Fruit fly (Drosophila melanogaster) whole organism, prepupa: ENCODE measurements around the gene CG11723.

Experiments
- CG10631 ChIP-seq: fragments of 200-800 bp; sonication (Bioruptor generic); optimal IDR thresholded peaks from 2 replicates; lab custom pipeline; 2016; ENCODE audit warnings: missing biosample characterization, missing genetic modification characterization
- CG10669 ChIP-seq: fragments of 200-800 bp; sonication (Bioruptor generic); optimal IDR thresholded peaks from 3 replicates; lab custom pipeline; 2018; ENCODE audit warnings: missing biosample characterization, mild to moderate bottlenecking, missing genetic modification characterization, moderate library complexity
- CG11294 ChIP-seq: fragments of 200-800 bp; sonication (Bioruptor generic); IDR thresholded peaks from 2 replicates; pipeline ENCODE4 v1.3.6; 2022; ENCODE audit warnings: missing biosample characterization, missing genetic modification characterization
- CG11762 ChIP-seq: fragments of 200-800 bp; sonication (Bioruptor generic); optimal IDR thresholded peaks from 3 replicates; lab custom pipeline; 2016; ENCODE audit warnings: missing biosample characterization, missing genetic modification characterization; ENCODE audit not compliant: insufficient read depth
- CG11902 ChIP-seq: fragments of 200-800 bp; sonication (Bioruptor generic); optimal IDR thresholded peaks from 3 replicates; lab custom pipeline; 2016; ENCODE audit warnings: missing biosample characterization, missing genetic modification characterization
- CG15336 ChIP-seq: fragments of 200-800 bp; sonication (Bioruptor generic); IDR thresholded peaks from 2 replicates; pipeline ENCODE4 v1.3.6; 2022; ENCODE audit warnings: missing biosample characterization, missing genetic modification characterization
- CG1621 ChIP-seq: fragments of 200-800 bp; sonication (Bioruptor generic); optimal IDR thresholded peaks from 3 replicates; lab custom pipeline; 2018; ENCODE audit warnings: missing biosample characterization, mild to moderate bottlenecking, missing genetic modification characterization
- CG16779 ChIP-seq: fragments of 200-800 bp; sonication (Bioruptor generic); optimal IDR thresholded peaks from 3 replicates; lab custom pipeline; 2017; ENCODE audit warnings: missing biosample characterization, mild to moderate bottlenecking, missing genetic modification characterization
- CG3032 ChIP-seq: fragments of 200-800 bp; optimal IDR thresholded peaks from 2 replicates; lab custom pipeline; 2019; ENCODE audit warnings: missing biosample characterization, mild to moderate bottlenecking, missing genetic modification characterization, moderate library complexity
- CG34406 ChIP-seq: fragments of 200-800 bp; sonication (Bioruptor generic); optimal IDR thresholded peaks from 3 replicates; lab custom pipeline; 2016; ENCODE audit warnings: missing biosample characterization, missing genetic modification characterization
- CG4318 ChIP-seq: fragments of 200-800 bp; sonication (Bioruptor generic); optimal IDR thresholded peaks from 3 replicates; lab custom pipeline; 2017; ENCODE audit warnings: missing biosample characterization, mild to moderate bottlenecking, missing genetic modification characterization
- CG6163 ChIP-seq: fragments of 200-800 bp; sonication (Bioruptor generic); IDR thresholded peaks from 3 replicates; pipeline ENCODE4 v1.3.6; 2022; ENCODE audit warnings: missing biosample characterization, missing genetic modification characterization
- CG6276 ChIP-seq: fragments of 200-800 bp; sonication (Bioruptor generic); optimal IDR thresholded peaks from 2 replicates; lab custom pipeline; 2017; ENCODE audit warnings: missing biosample characterization, mild to moderate bottlenecking, missing genetic modification characterization
- CG6808 ChIP-seq: fragments of 200-800 bp; sonication (Bioruptor generic); optimal IDR thresholded peaks from 3 replicates; lab custom pipeline; 2017; ENCODE audit warnings: missing biosample characterization, missing genetic modification characterization, mild to moderate bottlenecking, moderate library complexity, missing genetic modification reagents
- CG6854 ChIP-seq: fragments of 200-800 bp; sonication (Bioruptor generic); optimal IDR thresholded peaks from 2 replicates; lab custom pipeline; 2017; ENCODE audit warnings: missing biosample characterization, mild to moderate bottlenecking, missing genetic modification characterization
- CG8119 ChIP-seq: fragments of 200-800 bp; sonication (Bioruptor generic); IDR thresholded peaks from 3 replicates; pipeline ENCODE4 v1.3.6; 2022; ENCODE audit warnings: missing biosample characterization, missing genetic modification characterization
- CG8319 ChIP-seq: fragments of 200-800 bp; sonication (Bioruptor generic); optimal IDR thresholded peaks from 3 replicates; lab custom pipeline; 2016; ENCODE audit warnings: missing biosample characterization, missing genetic modification characterization
- CG9139 ChIP-seq: fragments of 200-800 bp; sonication (Bioruptor generic); optimal IDR thresholded peaks from 3 replicates; lab custom pipeline; 2017; ENCODE audit warnings: missing biosample characterization, mild to moderate bottlenecking, missing genetic modification characterization
- Eip75B ChIP-seq: fragments of 200-800 bp; sonication (Bioruptor generic); optimal IDR thresholded peaks from 3 replicates; lab custom pipeline; 2016; ENCODE audit warnings: missing biosample characterization, missing genetic modification characterization
- Eip78C ChIP-seq: fragments of 200-800 bp; sonication (Bioruptor generic); peaks from one replicate; lab custom pipeline; 2016; ENCODE audit warnings: missing biosample characterization, missing genetic modification characterization
- Ets21C ChIP-seq: fragments of 200-800 bp; sonication (Bioruptor generic); optimal IDR thresholded peaks from 3 replicates; lab custom pipeline; 2016; ENCODE audit warnings: missing biosample characterization, missing genetic modification characterization
- Hr38 ChIP-seq: sonication (Bioruptor generic); optimal IDR thresholded peaks from 2 replicates; lab custom pipeline; 2016; ENCODE audit warnings: missing biosample characterization, missing genetic modification characterization
- Hr4 ChIP-seq: fragments of 200-800 bp; sonication (Bioruptor generic); optimal IDR thresholded peaks from 3 replicates; lab custom pipeline; 2016; ENCODE audit warnings: missing biosample characterization, missing genetic modification characterization
- Lpt ChIP-seq: fragments of 200-800 bp; sonication (Bioruptor generic); optimal IDR thresholded peaks from 3 replicates; lab custom pipeline; 2016; ENCODE audit warnings: missing biosample characterization, missing genetic modification characterization
- OdsH ChIP-seq: fragments of 200-800 bp; sonication (Bioruptor generic); optimal IDR thresholded peaks from 3 replicates; lab custom pipeline; 2016; ENCODE audit warnings: missing biosample characterization, missing genetic modification characterization
- Sox102F ChIP-seq: fragments of 200-800 bp; sonication (Bioruptor generic); optimal IDR thresholded peaks from 2 replicates; lab custom pipeline; 2016; ENCODE audit warnings: missing biosample characterization, mild to moderate bottlenecking, missing genetic modification characterization
- Sox14 ChIP-seq: fragments of 200-800 bp; sonication (Bioruptor generic); optimal IDR thresholded peaks from 3 replicates; lab custom pipeline; 2016; ENCODE audit warnings: missing biosample characterization, missing genetic modification characterization
- achi ChIP-seq: fragments of 200-800 bp; sonication (Bioruptor generic); optimal IDR thresholded peaks from 3 replicates; lab custom pipeline; 2016; ENCODE audit warnings: missing biosample characterization, missing genetic modification characterization
- acj6 ChIP-seq: fragments of 200-800 bp; sonication (Bioruptor generic); optimal IDR thresholded peaks from 3 replicates; lab custom pipeline; 2016; ENCODE audit warnings: missing biosample characterization, missing genetic modification characterization
- cyc ChIP-seq: fragments of 200-800 bp; sonication (Bioruptor generic); optimal IDR thresholded peaks from 3 replicates; lab custom pipeline; 2016; ENCODE audit warnings: missing biosample characterization, missing genetic modification characterization
- dac ChIP-seq: fragments of 200-800 bp; sonication (Bioruptor generic); optimal IDR thresholded peaks from 2 replicates; lab custom pipeline; 2017; ENCODE audit warnings: missing biosample characterization, mild to moderate bottlenecking, missing genetic modification characterization
- esn ChIP-seq: fragments of 200-800 bp; sonication (Bioruptor generic); optimal IDR thresholded peaks from 2 replicates; lab custom pipeline; 2016; ENCODE audit warnings: missing biosample characterization, mild to moderate bottlenecking, missing genetic modification characterization, moderate library complexity
- fd59A ChIP-seq: fragments of 200-800 bp; sonication (Bioruptor generic); optimal IDR thresholded peaks from 2 replicates; lab custom pipeline; 2017; ENCODE audit warnings: missing biosample characterization, mild to moderate bottlenecking, missing genetic modification characterization, missing genetic modification reagents
- fd85E ChIP-seq: fragments of 200-800 bp; sonication (Bioruptor generic); optimal IDR thresholded peaks from 3 replicates; lab custom pipeline; 2016; ENCODE audit warnings: missing biosample characterization, missing genetic modification characterization
- fkh ChIP-seq: fragments of 200-800 bp; sonication (Bioruptor generic); optimal IDR thresholded peaks from 3 replicates; lab custom pipeline; 2017; ENCODE audit warnings: missing biosample characterization, mild to moderate bottlenecking, missing genetic modification characterization, moderate library complexity
- net ChIP-seq: fragments of 200-800 bp; sonication (Bioruptor generic); optimal IDR thresholded peaks from 3 replicates; lab custom pipeline; 2016; ENCODE audit warnings: missing biosample characterization, missing genetic modification characterization
- pdm3 ChIP-seq: fragments of 200-800 bp; sonication (Bioruptor generic); optimal IDR thresholded peaks from 3 replicates; lab custom pipeline; 2016; ENCODE audit warnings: missing biosample characterization, missing genetic modification characterization
- salr ChIP-seq, 2 experiments: fragments of 200-800 bp; sonication (Bioruptor generic); optimal IDR thresholded peaks; 3 replicates each; lab custom pipeline; 2016 to 2018; ENCODE audit warnings: missing biosample characterization in 2 of 2, missing genetic modification characterization in 2 of 2, mild to moderate bottlenecking in 1 of 2
- spab ChIP-seq: fragments of 200-800 bp; sonication (Bioruptor generic); optimal IDR thresholded peaks from 2 replicates; lab custom pipeline; 2017; ENCODE audit warnings: missing biosample characterization, mild to moderate bottlenecking, missing genetic modification characterization, missing genetic modification reagents
- ss ChIP-seq, 2 experiments: fragments of 200-800 bp; sonication (Bioruptor generic); optimal IDR thresholded peaks; 2 replicates in 1 of 2; 3 replicates in 1 of 2; lab custom pipeline; 2017 to 2018; ENCODE audit warnings: mild to moderate bottlenecking in 2 of 2, missing biosample characterization in 2 of 2, missing genetic modification characterization in 2 of 2, moderate library complexity in 1 of 2
- svp ChIP-seq: fragments of 200-800 bp; sonication (Bioruptor generic); peaks from one replicate; lab custom pipeline; 2016; ENCODE audit warnings: missing biosample characterization, missing genetic modification characterization
- topi ChIP-seq: fragments of 200-800 bp; sonication (Bioruptor generic); optimal IDR thresholded peaks from 3 replicates; lab custom pipeline; 2016; ENCODE audit warnings: missing biosample characterization, missing genetic modification characterization
- vri ChIP-seq: fragments of 200-800 bp; sonication (Bioruptor generic); optimal IDR thresholded peaks from 3 replicates; lab custom pipeline; 2016; ENCODE audit warnings: missing biosample characterization, mild to moderate bottlenecking, missing genetic modification characterization

Gene CG11723

DNA sequence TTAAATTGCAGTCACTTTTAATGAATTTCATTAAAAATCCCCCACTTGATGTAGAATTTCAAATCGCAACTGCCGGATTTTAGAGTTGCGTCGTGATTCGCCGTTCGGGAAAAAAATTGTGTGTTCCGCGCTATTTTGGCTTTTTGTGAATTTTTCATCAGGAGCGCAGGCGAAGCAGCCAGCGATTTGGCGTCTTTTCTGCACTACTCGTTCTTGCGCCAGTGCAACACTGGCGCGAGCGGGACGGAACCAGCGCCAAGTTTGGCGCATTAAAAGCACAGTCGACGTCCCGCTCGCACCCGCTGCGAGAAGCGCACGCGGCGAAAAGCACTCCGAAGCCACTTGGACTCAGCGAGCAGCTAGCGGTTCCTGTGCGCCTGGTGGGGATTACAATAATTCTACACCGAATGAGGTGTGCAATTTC is 46.3 kb upstream of the CG11723 start (continued):
- TF ChIP-seq CG16779 (peak; percentile 60), CG8319 (GFP tag; lab: Kevin White, UChicago) (peak; percentile 56), Ets21C (GFP tag; lab: Kevin White, UChicago) (peak; percentile 20), spab (GFP tag; lab: Kevin White, UChicago) (peak; percentile 25), topi (GFP tag; lab: Kevin White, UChicago) (peak; percentile 59), Hr38 (no peak), fkh (GFP tag; lab: Kevin White, UChicago) (peak; percentile 53), pdm3 (GFP tag; lab: Kevin White, UChicago) (peak; percentile 26), Sox14 (GFP tag; lab: Kevin White, UChicago) (peak; percentile 79), CG15336 (GFP tag; lab: Robert Waterston, UW) (no peak), svp (GFP tag; lab: Kevin White, UChicago) (peak; percentile 89), vri (peak; percentile 64), CG4318 (GFP tag; lab: Kevin White, UChicago) (no peak), CG3032 (tag; lab: Kevin White, UChicago) (peak; percentile 50), CG34406 (GFP tag; lab: Kevin White, UChicago) (peak; percentile 26), esn (GFP tag; lab: Kevin White, UChicago) (peak; percentile 25), Lpt (peak; percentile 72)
- TF ChIP-seq, all 60 proteins: peak for 38

DNA sequence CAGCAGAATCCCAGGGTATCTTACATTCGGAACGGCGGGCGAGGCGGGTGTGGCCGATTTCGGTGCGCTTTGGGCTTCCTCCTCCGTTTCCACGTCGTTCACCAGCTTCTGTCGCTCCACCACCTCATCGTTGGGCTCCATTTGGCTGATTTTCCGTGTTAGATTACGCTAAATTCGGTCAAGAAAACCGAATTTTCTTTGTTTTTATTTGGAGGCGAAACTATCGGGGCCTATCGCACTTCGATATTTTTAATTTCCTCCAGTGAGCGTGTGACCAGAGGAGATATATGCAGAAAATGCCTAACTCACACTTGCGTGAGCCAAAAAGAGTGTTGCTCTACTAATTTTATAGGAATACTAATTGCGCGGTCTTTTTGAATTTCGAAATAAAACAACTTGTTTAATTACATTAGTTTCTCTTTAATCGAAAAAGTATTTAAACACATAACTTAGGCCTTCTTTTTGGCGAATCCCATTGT is 45.1 kb upstream of the CG11723 start, which contains the start of gene CG10874:
Gene CG10874 (minus strand): TSS at position 264 of the 479 bp plus-strand sequence.
- TF ChIP-seq CG11902 (no peak), CG1621 (tag; lab: Kevin White, UChicago) (peak; percentile 1), Sox14 (GFP tag; lab: Kevin White, UChicago) (peak; percentile 75)

dm6 chr2L:2191404-2191803 is 44.3 kb upstream of the CG11723 start:
- TF ChIP-seq net (GFP tag; lab: Kevin White, UChicago) (no peak), CG11762 (no peak), CG6808 (GFP tag; lab: Kevin White, UChicago) (no peak)
- TF ChIP-seq, all 60 proteins: peak for 0

DNA sequence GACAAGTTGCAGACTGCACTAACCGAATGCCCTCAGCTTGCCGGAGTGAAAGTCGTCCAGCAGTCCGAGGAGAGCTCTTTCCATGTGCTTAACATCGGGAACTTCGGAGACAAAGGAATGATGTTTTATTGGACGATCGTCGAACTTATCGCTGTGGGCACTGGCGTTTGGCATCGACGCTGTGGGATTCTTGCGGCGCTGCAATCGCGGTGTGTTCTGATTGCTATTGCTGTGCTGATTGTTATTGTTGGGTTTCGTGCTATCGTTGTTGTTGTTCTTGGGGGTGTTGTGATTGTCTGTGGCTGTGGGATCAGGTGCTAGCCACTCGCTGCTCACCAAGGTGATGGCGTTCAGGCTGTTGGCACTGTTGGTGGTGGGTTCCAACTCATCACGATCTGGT is 43.6 kb upstream of the CG11723 start:
- TF ChIP-seq OdsH (GFP tag; lab: Kevin White, UChicago): no peak
- TF ChIP-seq Eip78C (GFP tag; lab: Kevin White, UChicago): peak; percentile 33
- TF ChIP-seq CG9139 (GFP tag; lab: Kevin White, UChicago): no peak
- TF ChIP-seq CG8319 (GFP tag; lab: Kevin White, UChicago): no peak
- no peak for TF ChIP-seq CG34406 (GFP tag; lab: Kevin White, UChicago)
- peak; percentile 84 for TF ChIP-seq svp (GFP tag; lab: Kevin White, UChicago)
- no peak for TF ChIP-seq achi (GFP tag; lab: Kevin White, UChicago)
- no peak for TF ChIP-seq CG10669 (GFP tag; lab: Kevin White, UChicago)
- peak; percentile 43 for TF ChIP-seq Sox14 (GFP tag; lab: Kevin White, UChicago)
- no peak for TF ChIP-seq CG11294 (GFP tag; lab: Robert Waterston, UW)
- TF ChIP-seq, all 60 proteins: peak for 3

- TF ChIP-seq CG16779: no peak
- TF ChIP-seq pdm3 (GFP tag; lab: Kevin White, UChicago): peak; percentile 70
- TF ChIP-seq fd59A (GFP tag; lab: Kevin White, UChicago): no peak
- TF ChIP-seq Hr4 (GFP tag; lab: Kevin White, UChicago): peak; percentile 53
- peak; percentile 88 for TF ChIP-seq topi (GFP tag; lab: Kevin White, UChicago)
- TF ChIP-seq cyc (GFP tag; lab: Kevin White, UChicago): peak; percentile 91
- TF ChIP-seq ss (GFP tag; optimal IDR thresholded peaks at IDR 0.05; lab: Kevin White, UChicago): no peak
- peak; percentile 80 for TF ChIP-seq CG6163 (GFP tag; lab: Robert Waterston, UW)
- peak; percentile 74 for TF ChIP-seq Eip75B (GFP tag; lab: Kevin White, UChicago)
- TF ChIP-seq fd85E (GFP tag; lab: Kevin White, UChicago): no peak
- peak; percentile 51 for TF ChIP-seq dac (GFP tag; lab: Kevin White, UChicago)
- TF ChIP-seq CG10631 (GFP tag; lab: Kevin White, UChicago): peak; percentile 68
- TF ChIP-seq CG1621 (tag; lab: Kevin White, UChicago): peak; percentile 37
- TF ChIP-seq CG8119 (GFP tag; lab: Robert Waterston, UW): peak; percentile 73
- TF ChIP-seq acj6: peak; percentile 76
- peak; percentile 84 for TF ChIP-seq Sox102F
- TF ChIP-seq salr (GFP tag; optimal IDR thresholded peaks at IDR 0.05; lab: Kevin White, UChicago): peak; percentile 12 to 35
- peak; percentile 68 for TF ChIP-seq CG6276
- TF ChIP-seq svp (GFP tag; lab: Kevin White, UChicago): peak; percentile 92
- peak; percentile 69 for TF ChIP-seq net (GFP tag; lab: Kevin White, UChicago)
- peak; percentile 68 for TF ChIP-seq CG6854 (GFP tag; lab: Kevin White, UChicago)
- peak; percentile 81 for TF ChIP-seq Sox14 (GFP tag; lab: Kevin White, UChicago)
These were observed 42.0 kb upstream of the CG11723 start for dm6 chr2L:2189100-2189499.
